Fruit fly (Drosophila melanogaster): ENCODE results near the gene CDase.

Gene CDase

DNA sequence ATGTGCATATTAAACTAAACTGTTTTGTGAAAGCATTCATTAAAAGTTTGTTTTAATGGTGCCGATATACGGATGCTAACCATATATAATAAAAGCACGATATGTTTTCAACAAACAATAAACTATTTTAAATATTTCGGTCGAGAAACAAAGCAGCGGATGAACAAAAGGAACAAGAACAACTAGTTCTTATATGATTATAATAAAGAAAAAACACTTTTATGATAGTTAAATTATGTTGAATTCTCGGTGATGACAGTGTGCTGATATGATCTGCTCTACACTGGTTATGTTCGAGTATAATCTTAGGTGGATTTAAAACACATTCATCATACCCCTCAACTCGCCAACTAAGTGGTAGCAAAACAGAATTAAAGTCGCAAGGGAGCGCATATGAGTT lies 16.6 kb downstream of the CDase start:
- TF ChIP-seq CG17801 (GFP tag; optimal IDR thresholded peaks at IDR 0.05; ENCODE audit: partially characterized antibody): no peak

DNA sequence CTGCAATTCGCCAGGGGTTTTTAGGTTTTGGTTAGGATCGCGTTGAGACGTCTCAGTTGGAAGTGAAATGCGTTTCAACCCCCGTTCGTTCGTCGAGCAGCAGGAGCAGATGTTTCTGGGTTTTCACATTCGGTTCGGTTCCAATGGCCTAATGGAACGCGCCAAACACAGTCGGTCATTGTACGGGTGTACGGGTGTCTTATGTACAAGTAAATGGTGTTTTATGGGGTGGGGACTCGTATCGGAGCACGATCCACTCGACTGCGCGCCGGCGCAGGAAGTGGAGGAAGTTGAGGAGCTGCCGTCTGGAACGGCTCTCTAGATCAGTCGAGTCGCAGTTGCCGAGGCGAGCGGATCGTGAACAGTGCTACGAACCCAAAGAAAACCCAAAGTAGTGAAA lies 17.0 kb downstream of the CDase start, which contains the start of gene spdo:
spdo (plus strand) TSS at position 318 of the 400 bp plus-strand sequence.
- TF ChIP-seq CG17801 (GFP tag; optimal IDR thresholded peaks at IDR 0.05; ENCODE audit: partially characterized antibody): no peak

DNA sequence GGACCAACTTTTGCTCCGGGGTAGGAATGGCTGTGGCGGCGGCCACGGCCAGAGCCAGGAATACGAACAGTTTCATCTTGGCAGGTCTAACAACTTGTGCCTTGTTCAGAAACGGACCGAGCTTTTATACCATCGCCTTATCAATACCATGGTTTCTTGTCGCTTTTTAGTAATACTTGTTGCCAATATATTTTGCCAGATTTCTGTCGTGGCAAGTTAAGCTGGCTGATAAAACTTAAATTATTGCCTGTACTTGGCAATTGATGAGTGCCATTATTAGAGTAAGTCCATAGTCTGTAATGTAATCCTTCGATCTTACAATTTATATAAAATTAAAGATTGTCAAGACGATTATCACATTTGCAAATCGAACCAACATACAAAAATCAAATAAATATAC lies 28.5 kb downstream of the CDase start, which contains the start of gene Jon99Fii:
Jon99Fii (minus strand) TSS at position 101 of the 400 bp plus-strand sequence.
- TF ChIP-seq CG17801 (GFP tag; optimal IDR thresholded peaks at IDR 0.05; ENCODE audit: partially characterized antibody): no peak

DNA sequence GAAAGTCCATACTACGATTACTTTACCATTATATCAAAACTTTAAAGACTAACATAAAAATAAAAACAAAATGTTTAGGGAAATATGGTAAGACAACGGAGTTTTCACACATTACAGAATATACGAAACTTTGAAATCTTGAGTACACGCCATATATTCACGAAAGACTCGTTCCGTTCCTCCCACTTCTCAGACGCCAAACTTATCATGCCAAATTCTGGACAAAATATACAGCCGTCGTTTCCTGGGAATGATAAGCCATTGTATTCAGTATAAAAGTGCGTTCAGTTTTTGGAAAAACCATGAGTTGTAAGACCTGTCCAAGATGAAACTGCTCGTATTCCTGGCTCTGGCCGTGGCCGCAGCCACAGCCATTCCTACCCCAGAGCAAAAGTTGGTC lies 29.3 kb downstream of the CDase start, which contains the start of gene Jon99Fi:
Jon99Fi (plus strand) TSS at position 301 of the 400 bp plus-strand sequence.
- no peak for TF ChIP-seq CG17801 (GFP tag; optimal IDR thresholded peaks at IDR 0.05; ENCODE audit: partially characterized antibody)

DNA sequence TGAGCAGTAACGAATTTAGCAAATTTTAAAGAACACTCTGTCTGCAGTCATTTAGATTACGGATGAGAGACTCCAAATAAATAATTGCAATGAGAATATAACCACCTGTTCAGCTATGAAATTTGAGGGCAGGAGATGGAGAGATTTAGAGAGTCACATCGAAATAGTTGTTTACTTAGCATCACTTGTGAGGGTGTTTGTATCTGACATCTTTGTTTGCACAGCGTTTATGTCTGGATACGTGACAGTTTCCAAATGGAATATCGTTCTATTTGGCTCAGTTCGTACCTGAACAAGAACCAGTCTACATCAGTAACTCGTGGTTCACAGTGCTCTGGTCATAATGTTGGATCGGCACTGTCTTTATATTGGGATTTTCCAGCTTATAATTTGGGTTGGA lies 30.5 kb downstream of the CDase start, which contains the start of gene PH4alphaSG2:
PH4alphaSG2 (plus strand) TSS at position 278 of the 400 bp plus-strand sequence.
- TF ChIP-seq CG17801 (GFP tag; optimal IDR thresholded peaks at IDR 0.05; ENCODE audit: partially characterized antibody): no peak

DNA sequence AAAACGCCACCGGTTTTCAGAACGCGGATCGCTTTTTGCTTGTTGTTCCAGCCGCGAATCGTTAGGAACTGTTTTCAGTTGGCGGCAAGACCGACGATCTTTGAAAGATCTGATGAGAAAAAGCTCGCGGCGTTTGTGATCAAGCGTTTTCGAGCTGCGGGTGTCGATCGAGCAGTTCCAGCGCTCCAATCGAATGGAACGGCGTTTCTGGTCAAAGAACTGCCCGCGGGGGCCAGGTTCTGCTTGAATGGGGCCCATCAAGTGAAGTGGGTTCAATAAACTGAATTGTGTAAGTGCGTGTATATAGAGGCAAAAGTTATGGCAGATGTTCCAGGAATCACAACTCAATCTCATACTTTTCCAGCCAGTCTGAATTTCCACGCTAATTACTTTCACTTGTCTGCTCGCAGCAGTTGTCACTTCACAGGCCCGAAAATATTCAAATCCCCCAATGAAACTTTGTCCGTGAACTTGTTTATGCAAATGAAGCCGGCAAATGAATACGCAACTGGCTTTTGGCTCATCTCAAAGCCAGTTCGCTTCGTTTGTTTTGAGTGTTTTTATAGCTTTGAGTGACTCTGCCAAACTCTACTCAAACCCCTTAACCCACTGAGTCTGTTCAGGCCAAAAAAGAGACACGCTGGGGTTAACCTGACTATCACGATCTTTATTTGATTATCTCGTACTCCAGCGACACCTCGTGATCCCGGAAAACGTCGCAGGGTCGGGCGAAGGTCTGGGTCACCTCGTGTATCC lies 37.0 kb downstream of the CDase start, which contains the start of gene PH4alphaMP:
PH4alphaMP (minus strand) TSS at position 51 of the 756 bp plus-strand sequence.
- no peak for TF ChIP-seq CG17801 (GFP tag; optimal IDR thresholded peaks at IDR 0.05; ENCODE audit: partially characterized antibody)

DNA sequence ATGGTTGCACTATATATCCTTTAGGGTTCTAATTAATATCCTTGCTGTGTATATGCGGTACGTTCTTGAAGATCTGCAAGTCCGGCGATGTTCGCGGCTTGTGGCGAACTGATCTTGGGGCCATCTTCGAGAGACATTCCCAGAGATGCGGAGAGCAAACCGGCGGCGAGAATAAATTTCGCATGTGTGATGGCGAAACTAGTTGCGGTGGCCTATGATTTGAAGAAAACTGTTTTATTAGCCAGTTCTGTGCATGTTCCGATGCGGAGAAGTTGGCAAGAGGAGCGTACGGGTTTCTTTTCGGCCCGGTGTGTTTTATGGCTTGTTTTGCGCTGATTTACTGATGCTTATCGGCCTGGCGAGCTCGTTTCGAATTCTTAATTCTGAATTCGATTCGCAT lies 40.9 kb downstream of the CDase start, which contains the start of gene PH4alphaNE1:
PH4alphaNE1 (minus strand) TSS at position 101 of the 400 bp plus-strand sequence.
- no peak for TF ChIP-seq CG17801 (GFP tag; optimal IDR thresholded peaks at IDR 0.05; ENCODE audit: partially characterized antibody)

DNA sequence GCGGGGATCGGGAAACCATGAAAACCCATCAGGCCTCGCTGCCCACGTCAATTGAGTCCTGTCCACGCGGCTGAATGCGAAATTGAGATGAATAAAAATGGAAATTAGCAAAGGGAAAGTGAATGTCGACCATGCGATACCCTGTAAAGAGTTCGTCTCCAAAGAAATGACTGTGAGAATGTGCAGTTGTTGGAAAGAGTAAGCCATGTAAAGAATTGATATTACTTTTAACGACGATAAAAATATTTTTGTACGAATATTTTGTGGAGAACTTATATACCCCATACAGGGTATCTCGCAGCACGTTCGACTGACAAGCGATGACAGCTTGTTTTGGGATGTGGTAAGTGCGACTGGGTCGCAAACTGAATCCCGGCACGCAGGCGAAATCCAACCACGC lies 41.9 kb downstream of the CDase start:
- no peak for TF ChIP-seq CG17801 (GFP tag; optimal IDR thresholded peaks at IDR 0.05; ENCODE audit: partially characterized antibody)

DNA sequence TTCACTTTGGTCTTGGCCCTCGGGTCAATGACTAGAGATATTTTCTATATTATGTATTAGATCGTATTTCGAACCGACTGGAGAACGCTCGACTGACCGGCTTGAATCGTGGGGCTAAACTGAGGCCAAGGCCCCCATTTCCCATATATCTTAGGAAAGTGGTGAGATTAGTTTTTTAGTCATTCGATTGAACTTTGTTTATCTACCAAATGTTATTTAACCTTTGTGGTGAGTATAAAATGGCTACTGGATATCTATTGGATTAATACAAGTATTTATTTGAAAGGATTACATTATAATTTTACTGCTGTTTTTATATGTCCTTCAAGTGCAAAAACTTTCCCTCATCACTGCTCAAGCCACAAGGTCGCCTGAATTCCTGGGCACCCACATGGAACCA lies 44.1 kb downstream of the CDase start, which contains the start of gene CG31371:
CG31371 (minus strand) TSS at position 101 of the 400 bp plus-strand sequence.
- no peak for TF ChIP-seq CG17801 (GFP tag; optimal IDR thresholded peaks at IDR 0.05; ENCODE audit: partially characterized antibody)

DNA sequence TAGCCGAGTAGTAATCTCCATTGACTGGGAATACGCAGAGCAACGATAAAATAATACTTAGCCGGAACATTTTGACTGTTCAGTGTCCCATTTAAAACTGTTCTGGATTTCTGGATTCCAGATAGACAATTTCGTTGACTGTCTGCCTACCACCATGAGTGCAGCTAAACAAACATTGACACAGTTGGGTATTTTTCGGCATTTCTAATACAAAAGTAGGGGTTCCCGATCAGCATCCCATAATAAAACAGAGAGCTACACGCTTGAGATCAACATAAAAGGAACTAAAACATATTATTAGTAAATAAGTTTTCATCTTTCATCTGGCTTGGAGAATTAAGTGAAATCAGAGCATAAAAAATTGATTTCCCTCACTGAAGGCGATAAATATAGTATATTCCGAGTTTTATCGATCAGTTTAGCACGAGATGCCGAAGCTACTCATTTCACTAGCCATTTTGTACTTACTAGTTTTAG lies 46.3 kb downstream of the CDase start, which contains the start of the genes PH4alphaSG1 and CG15539:
PH4alphaSG1 (minus strand) TSS at position 101 of the 477 bp plus-strand sequence.
CG15539 (plus strand) TSS at position 427 of the 477 bp plus-strand sequence.
- no peak for TF ChIP-seq CG17801 (GFP tag; optimal IDR thresholded peaks at IDR 0.05; ENCODE audit: partially characterized antibody)

DNA sequence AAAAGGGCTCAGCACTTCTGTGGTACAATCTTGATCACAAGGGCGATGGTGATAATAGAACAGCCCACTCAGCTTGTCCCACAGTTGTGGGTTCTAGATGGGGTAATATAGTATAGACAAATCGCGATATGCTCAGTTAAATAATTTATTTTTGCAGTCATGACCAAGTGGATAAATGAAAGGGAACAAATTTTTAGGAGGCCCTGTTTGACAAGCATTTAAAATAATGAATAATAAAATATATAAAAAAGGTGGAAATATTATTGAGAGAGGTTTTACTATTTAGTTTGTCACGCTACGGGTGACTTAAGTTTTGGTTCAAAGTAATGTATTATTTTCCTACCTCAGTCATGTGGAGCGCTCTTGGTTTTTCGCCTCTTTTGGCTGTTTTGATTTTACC lies 48.4 kb downstream of the CDase start, which contains the start of gene CG34041:
CG34041 (plus strand) TSS at position 301 of the 400 bp plus-strand sequence.
- no peak for TF ChIP-seq CG17801 (GFP tag; optimal IDR thresholded peaks at IDR 0.05; ENCODE audit: partially characterized antibody)

DNA sequence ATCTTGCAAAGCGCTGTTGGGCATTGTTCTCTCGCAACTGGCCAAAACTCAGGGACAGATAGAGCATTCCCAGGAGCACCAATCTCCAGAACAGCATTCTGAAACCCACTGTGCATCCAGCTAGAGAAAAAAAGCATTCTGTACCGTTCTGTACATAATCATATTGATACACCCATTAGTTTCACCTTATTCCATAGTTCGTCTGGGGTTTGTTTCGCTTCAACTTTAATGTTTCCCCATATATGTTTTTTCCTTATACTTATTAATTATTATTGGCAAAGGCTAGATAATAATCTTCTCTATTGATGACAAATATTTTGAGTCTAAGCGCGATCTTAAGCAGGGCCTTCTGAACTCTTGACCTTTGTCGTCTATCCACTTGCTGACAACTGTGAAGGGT lies 52.8 kb downstream of the CDase start, which contains the start of gene PH4alphaNE2:
PH4alphaNE2 (minus strand) TSS at position 101 of the 400 bp plus-strand sequence.
- no peak for TF ChIP-seq CG17801 (GFP tag; optimal IDR thresholded peaks at IDR 0.05; ENCODE audit: partially characterized antibody)

DNA sequence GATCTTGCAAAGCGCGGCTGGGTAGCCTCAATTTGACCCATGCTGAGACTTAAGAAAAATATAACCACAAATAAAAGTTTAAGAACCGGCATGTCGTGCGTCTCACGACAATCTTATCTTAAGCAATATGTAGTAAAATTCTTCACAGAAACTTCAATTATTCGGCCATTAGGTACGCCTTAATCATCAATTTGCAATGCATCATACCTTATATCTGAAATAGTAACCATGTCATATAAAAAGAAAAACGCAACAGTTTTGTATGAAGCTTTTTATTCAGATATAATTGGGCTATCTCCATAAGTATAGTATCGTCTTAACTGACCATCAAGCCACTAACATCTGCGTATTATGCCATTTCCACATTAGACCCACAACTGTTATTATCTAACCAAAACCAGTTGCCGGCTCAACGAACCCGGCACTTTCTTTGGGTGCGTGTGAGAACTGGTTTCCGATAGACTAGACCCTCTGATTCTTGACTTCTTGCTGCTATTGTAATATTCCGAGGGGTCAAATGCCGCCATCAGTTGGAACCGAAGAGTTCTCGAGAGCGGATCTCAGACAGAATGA lies 55.0 kb downstream of the CDase start, which contains the start of the genes CG31524 and CG9698:
CG31524 (minus strand) TSS at position 101 of the 573 bp plus-strand sequence.
CG9698 (plus strand) TSS at position 523 of the 573 bp plus-strand sequence.
- no peak for TF ChIP-seq CG17801 (GFP tag; optimal IDR thresholded peaks at IDR 0.05; ENCODE audit: partially characterized antibody)

Measured in ovary, adult (tissue).